Worm (Caenorhabditis elegans): ENCODE data around the gene R09D1.14.

ce11 chrII:9411497-9411896 is 47.9 kb downstream of the R09D1.14 start, which contains the start of gene M176.9:
- TF ChIP-seq ama-1 (optimal IDR thresholded peaks at IDR 0.05): no peak
- no peak for TF ChIP-seq lin-39 (tag; optimal IDR thresholded peaks at IDR 0.05)
- TF ChIP-seq unc-62 (GFP tag; optimal IDR thresholded peaks at IDR 0.05): no peak
- TF ChIP-seq unc-39 (tag; optimal IDR thresholded peaks at IDR 0.05): no peak
- no peak for TF ChIP-seq jun-1 (tag; optimal IDR thresholded peaks at IDR 0.05)
- no peak for TF ChIP-seq ceh-9 (tag; optimal IDR thresholded peaks at IDR 0.05)
- TF ChIP-seq nhr-77 (tag; optimal IDR thresholded peaks at IDR 0.05): no peak
